Worm (Caenorhabditis elegans): ENCODE measurements around the gene R10E4.11.

DNA sequence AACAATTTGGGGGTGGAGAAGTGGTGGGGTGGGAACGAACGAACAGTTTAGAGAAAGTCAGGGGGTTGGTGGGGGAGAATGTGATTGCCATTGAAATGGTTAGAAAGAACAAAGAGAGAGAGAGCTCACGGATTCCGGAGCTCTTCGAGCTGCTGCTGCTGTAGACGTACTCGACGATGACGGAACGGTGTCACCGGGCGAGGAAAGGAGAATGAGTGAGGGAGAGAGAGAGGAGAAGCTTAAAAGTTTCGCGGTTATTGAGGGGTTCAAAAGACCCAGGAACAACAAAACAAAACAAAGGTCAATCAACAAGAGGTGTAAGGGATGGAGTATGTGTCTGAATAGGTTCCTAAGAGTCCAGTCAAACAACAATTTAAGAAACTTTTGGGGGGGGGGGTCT lies 24.6 kb downstream of the R10E4.11 start:
- TF ChIP-seq fkh-10 (GFP tag; optimal IDR thresholded peaks at IDR 0.05) = no peak
- no peak for TF ChIP-seq ets-4 (tag; optimal IDR thresholded peaks at IDR 0.05)
- TF ChIP-seq ama-1 (optimal IDR thresholded peaks at IDR 0.05) = peak; percentile 74
- TF ChIP-seq ceh-6 (GFP tag; optimal IDR thresholded peaks at IDR 0.05) = no peak
- no peak for TF ChIP-seq ceh-18 (tag; optimal IDR thresholded peaks at IDR 0.05)
- no peak for TF ChIP-seq unc-86 (tag; optimal IDR thresholded peaks at IDR 0.05)
- no peak for TF ChIP-seq pax-1 (tag; optimal IDR thresholded peaks at IDR 0.05)
- TF ChIP-seq ttx-3 (tag; optimal IDR thresholded peaks at IDR 0.05) = no peak
- TF ChIP-seq tbx-7 (tag; optimal IDR thresholded peaks at IDR 0.05) = no peak
- no peak for TF ChIP-seq ceh-22 (tag; optimal IDR thresholded peaks at IDR 0.05)
